Worm (Caenorhabditis elegans) whole organism, early embryonic: ENCODE measurements around the gene acs-11.

Experiments
- B0310.2 ChIP-seq: sonication (generic microtip); optimal IDR thresholded peaks from 2 replicates; lab custom pipeline; 2016; ENCODE audit warnings: mild to moderate bottlenecking, missing genetic modification characterization, missing compliant biosample characterization
- F13C5.2 ChIP-seq: sonication (generic microtip); optimal IDR thresholded peaks from 2 replicates; lab custom pipeline; 2017; ENCODE audit warnings: mild to moderate bottlenecking, missing genetic modification characterization, inconsistent platforms, missing compliant biosample characterization
- aly-1 ChIP-seq: sonication (generic microtip); optimal IDR thresholded peaks from 2 replicates; lab custom pipeline; 2016; ENCODE audit warnings: missing genetic modification characterization, missing compliant biosample characterization
- ama-1 ChIP-seq: fragments of 150-350 bp; optimal IDR thresholded peaks from 2 replicates; lab custom pipeline; 2014
- ceh-13 ChIP-seq: fragments of 200-800 bp; sonication (Bioruptor generic); optimal IDR thresholded peaks from 2 replicates; lab custom pipeline; 2018; ENCODE audit warnings: mild to moderate bottlenecking, missing genetic modification characterization, missing compliant biosample characterization
- ceh-36 ChIP-seq: sonication (generic microtip); optimal IDR thresholded peaks from 2 replicates; lab custom pipeline; 2016; ENCODE audit warnings: missing genetic modification characterization, inconsistent platforms, missing compliant biosample characterization
- ets-7 ChIP-seq: sonication (generic microtip); optimal IDR thresholded peaks from 2 replicates; lab custom pipeline; 2016; ENCODE audit warnings: missing genotype, missing genetic modification characterization, missing compliant biosample characterization
- flt-1 ChIP-seq: fragments of 200-800 bp; sonication (Bioruptor generic); IDR thresholded peaks from 2 replicates; pipeline ENCODE4 v1.3.6; 2022; ENCODE audit warnings: missing genetic modification characterization, missing compliant biosample characterization
- hmbx-1 ChIP-seq: sonication (generic microtip); optimal IDR thresholded peaks from 2 replicates; lab custom pipeline; 2016; ENCODE audit warnings: mild to moderate bottlenecking, missing genetic modification characterization, missing compliant biosample characterization
- hmg-4 ChIP-seq: fragments of 200-800 bp; sonication (Bioruptor generic); optimal IDR thresholded peaks from 2 replicates; lab custom pipeline; 2018; ENCODE audit warnings: mild to moderate bottlenecking, missing genetic modification characterization, missing compliant biosample characterization
- hnd-1 ChIP-seq: sonication (generic microtip); optimal IDR thresholded peaks from 2 replicates; lab custom pipeline; 2016; ENCODE audit warnings: missing genetic modification characterization, missing compliant biosample characterization
- pes-1 ChIP-seq: fragments of 200-800 bp; sonication (Bioruptor generic); IDR thresholded peaks from 2 replicates; pipeline ENCODE4 v1.3.6; 2022; ENCODE audit warnings: missing genetic modification reagents, missing genetic modification characterization, missing compliant biosample characterization
- scrt-1 ChIP-seq: fragments of 200-800 bp; sonication (Bioruptor generic); IDR thresholded peaks from 2 replicates; pipeline ENCODE4 v1.3.6; 2022; ENCODE audit warnings: missing genetic modification characterization, missing compliant biosample characterization
- sea-1 ChIP-seq: fragments of 200-800 bp; sonication (Bioruptor generic); conservative IDR thresholded peaks from 2 replicates; pipeline ENCODE4 v1.3.6; 2022; ENCODE audit warnings: missing genetic modification characterization, missing compliant biosample characterization
- tbx-11 ChIP-seq: fragments of 200-800 bp; sonication (Bioruptor generic); IDR thresholded peaks from 2 replicates; pipeline ENCODE4 v1.3.6; 2022; ENCODE audit warnings: missing genetic modification characterization, missing compliant biosample characterization
- tbx-37 ChIP-seq: fragments of 200-800 bp; sonication (Bioruptor generic); conservative IDR thresholded peaks from 2 replicates; pipeline ENCODE4 v1.3.6; 2022; ENCODE audit warnings: missing genetic modification reagents, missing genetic modification characterization, missing compliant biosample characterization
- tra-4 ChIP-seq: sonication (generic microtip); optimal IDR thresholded peaks from 2 replicates; lab custom pipeline; 2017; ENCODE audit warnings: missing genetic modification characterization, missing compliant biosample characterization

acs-11 gene

DNA sequence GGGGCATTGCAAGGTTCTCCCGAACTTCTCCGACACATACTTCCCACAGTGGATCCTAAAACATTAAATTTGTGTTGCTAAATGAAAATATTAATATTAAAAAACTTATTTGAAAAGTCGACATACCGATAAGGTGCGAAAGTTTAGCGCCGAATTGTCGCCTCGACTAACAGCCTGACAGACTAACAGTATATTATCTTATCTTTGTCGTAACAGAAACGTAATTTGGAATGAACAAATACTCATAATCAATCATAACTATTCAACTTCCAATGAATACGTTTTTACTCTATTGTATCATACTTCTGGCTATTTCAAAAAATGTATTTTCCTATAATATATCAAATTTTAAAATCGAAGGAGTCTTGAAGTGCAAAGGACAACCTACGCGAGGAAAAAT lies 35.0 kb downstream of the acs-11 start, which contains the start of gene F26G1.11:
F26G1.11 (plus strand) TSS at position 205 of the 400 bp plus-strand sequence.
- no peak for TF ChIP-seq tbx-37 (GFP tag; lab: Robert Waterston, UW)
- no peak for TF ChIP-seq ceh-13 (GFP tag; lab: Kevin White, UChicago)
- no peak for TF ChIP-seq aly-1 (tag; lab: Kevin White, UChicago)
- no peak for TF ChIP-seq hmbx-1
- TF ChIP-seq ama-1 (lab: Kevin White, UChicago): no peak
- no peak for TF ChIP-seq pes-1 (GFP tag; lab: Robert Waterston, UW)
- no peak for TF ChIP-seq tbx-11 (GFP tag; lab: Robert Waterston, UW)
- no peak for TF ChIP-seq sea-1 (GFP tag; lab: Robert Waterston, UW)
- TF ChIP-seq ceh-36 (tag; lab: Kevin White, UChicago): no peak
- no peak for TF ChIP-seq B0310.2 (tag; lab: Kevin White, UChicago)
- no peak for TF ChIP-seq flt-1 (GFP tag; lab: Robert Waterston, UW)
- no peak for TF ChIP-seq hmg-4

DNA sequence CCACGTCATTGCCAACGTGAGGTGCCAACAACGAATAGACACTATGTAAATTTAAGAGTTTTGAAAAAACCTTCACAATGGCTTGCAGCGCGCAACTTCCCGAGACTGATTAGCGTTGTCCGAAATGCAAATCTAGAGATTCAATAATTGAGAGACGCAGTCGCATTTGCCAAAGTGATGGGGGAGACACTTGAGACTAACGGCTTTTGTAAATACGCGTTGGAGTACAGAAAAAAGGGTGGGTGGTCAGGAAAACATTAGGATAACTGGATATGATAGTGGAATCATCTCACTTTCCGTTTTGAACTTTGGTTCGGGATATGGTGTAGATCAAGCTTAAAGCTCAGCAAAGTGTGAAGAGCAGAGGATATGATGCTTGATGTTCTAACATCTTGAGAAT lies 37.8 kb downstream of the acs-11 start:
- TF ChIP-seq tbx-11 (GFP tag; lab: Robert Waterston, UW): no peak
- TF ChIP-seq ets-7 (tag; lab: Kevin White, UChicago): no peak
- TF ChIP-seq tbx-37 (GFP tag; lab: Robert Waterston, UW): no peak
- TF ChIP-seq scrt-1 (GFP tag; lab: Robert Waterston, UW): no peak
- no peak for TF ChIP-seq flt-1 (GFP tag; lab: Robert Waterston, UW)
- TF ChIP-seq B0310.2 (tag; lab: Kevin White, UChicago): no peak
- TF ChIP-seq sea-1 (GFP tag; lab: Robert Waterston, UW): no peak
- TF ChIP-seq tra-4: no peak
- TF ChIP-seq aly-1 (tag; lab: Kevin White, UChicago): no peak
- no peak for TF ChIP-seq ama-1 (lab: Kevin White, UChicago)
- TF ChIP-seq hnd-1: no peak
- no peak for TF ChIP-seq pes-1 (GFP tag; lab: Robert Waterston, UW)
- TF ChIP-seq hmbx-1: no peak
- no peak for TF ChIP-seq hmg-4
- TF ChIP-seq F13C5.2: no peak
- TF ChIP-seq ceh-36 (tag; lab: Kevin White, UChicago): no peak
- no peak for TF ChIP-seq ceh-13 (GFP tag; lab: Kevin White, UChicago)

DNA sequence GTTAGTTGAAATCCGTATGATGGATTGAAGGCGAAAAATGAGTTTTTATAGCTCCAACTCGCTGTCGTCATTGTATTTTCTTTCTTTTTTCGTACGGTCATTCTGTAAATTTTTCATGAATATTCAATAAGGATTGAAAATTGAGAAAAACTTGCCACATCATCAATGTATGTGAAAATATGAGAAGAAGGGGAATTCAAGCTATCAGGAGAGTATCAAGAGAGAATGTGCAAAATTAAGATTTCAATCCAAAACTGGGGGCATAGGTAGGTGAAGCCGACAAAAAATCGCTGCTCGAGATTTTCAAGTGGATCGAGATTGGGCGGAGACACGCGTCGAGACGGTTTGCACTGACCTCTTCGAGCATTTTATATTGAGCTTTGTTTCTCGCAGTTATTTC lies 42.5 kb downstream of the acs-11 start, which contains the start of gene nep-12:
nep-12 (minus strand) TSS at position 101 of the 400 bp plus-strand sequence.
- TF ChIP-seq hmbx-1 (no peak), tbx-11 (GFP tag; lab: Robert Waterston, UW) (no peak), scrt-1 (GFP tag; lab: Robert Waterston, UW) (no peak), ceh-36 (tag; lab: Kevin White, UChicago) (no peak), ets-7 (tag; lab: Kevin White, UChicago) (no peak), pes-1 (GFP tag; lab: Robert Waterston, UW) (no peak), hnd-1 (no peak), aly-1 (tag; lab: Kevin White, UChicago) (no peak), tra-4 (no peak), sea-1 (GFP tag; lab: Robert Waterston, UW) (no peak)

DNA sequence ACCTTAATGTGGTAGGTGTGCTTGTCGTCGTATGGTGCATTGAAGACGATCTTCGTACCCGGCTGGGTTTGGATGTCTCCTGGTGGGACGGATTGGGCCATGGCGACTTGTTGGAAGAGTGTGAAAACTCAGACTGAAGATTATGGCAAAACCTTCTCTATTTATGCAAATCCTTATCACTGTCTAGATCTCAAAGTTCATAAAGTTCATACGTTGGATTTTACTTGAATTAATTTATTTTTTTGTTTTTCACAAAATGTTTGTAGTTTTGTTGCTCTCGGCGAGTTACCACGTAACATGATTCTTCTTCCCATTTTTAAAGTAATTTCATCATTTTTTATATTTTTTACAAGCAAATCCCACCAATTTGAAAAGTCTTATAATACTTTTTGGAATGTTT lies 44.2 kb downstream of the acs-11 start, which contains the start of gene msp-3:
msp-3 (minus strand) TSS at position 101 of the 400 bp plus-strand sequence.
- no peak for TF ChIP-seq ceh-36 (tag; lab: Kevin White, UChicago)
- TF ChIP-seq ceh-13 (GFP tag; lab: Kevin White, UChicago): no peak

DNA sequence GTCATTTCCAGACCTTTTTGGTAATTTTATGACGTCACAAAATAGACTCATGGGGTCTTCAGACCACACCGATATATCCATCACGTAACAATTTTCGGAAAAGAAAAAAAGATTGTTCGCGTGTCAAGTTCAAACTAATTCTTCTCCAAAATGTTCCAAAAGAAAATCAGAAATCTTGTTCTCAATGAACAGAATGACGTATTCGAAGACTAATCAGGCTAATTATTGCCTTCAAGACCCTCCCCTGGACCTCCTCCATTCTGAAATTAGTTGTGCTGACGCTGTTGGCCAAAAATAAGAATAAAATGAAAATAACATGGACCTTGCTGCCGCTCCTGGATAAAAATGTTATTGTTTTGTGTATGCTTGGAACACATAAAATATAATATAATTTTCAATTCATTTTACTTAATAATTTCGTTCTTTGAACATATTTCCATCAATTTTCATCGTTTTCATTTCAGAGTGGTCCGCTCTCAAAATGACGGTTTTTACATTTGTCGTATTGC lies 48.0 kb downstream of the acs-11 start, which contains the start of gene F26G1.15:
F26G1.15 (plus strand) TSS at position 459 of the 509 bp plus-strand sequence.
- TF ChIP-seq aly-1 (tag; lab: Kevin White, UChicago) (no peak), ceh-36 (tag; lab: Kevin White, UChicago) (no peak), hmbx-1 (no peak), ceh-13 (GFP tag; lab: Kevin White, UChicago) (no peak), tra-4 (no peak), ets-7 (tag; lab: Kevin White, UChicago) (no peak), flt-1 (GFP tag; lab: Robert Waterston, UW) (no peak), scrt-1 (GFP tag; lab: Robert Waterston, UW) (no peak), ama-1 (lab: Kevin White, UChicago) (no peak), hnd-1 (no peak), tbx-11 (GFP tag; lab: Robert Waterston, UW) (no peak), tbx-37 (GFP tag; lab: Robert Waterston, UW) (no peak), hmg-4 (no peak), B0310.2 (tag; lab: Kevin White, UChicago) (no peak), sea-1 (GFP tag; lab: Robert Waterston, UW) (no peak)

DNA sequence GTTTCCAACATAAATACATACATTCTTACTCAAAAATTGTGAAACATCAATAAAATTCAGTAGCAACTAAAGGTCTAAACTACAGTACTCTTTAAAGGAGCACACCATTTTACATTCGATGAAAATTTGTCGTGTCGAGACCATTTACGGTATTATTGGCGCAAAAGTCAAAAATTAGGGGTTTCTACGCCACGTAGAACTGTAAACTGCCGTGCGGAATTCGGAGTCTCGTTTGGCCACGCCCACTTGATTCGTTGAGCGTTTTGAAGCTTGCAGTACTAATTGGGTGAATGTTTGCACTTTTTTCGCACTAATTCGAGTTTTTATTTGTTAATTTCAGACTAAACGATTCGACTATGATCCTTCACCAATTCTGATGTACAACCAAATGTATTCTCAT lies 48.8 kb downstream of the acs-11 start:
- TF ChIP-seq tra-4 (no peak), tbx-37 (GFP tag; lab: Robert Waterston, UW) (no peak), ceh-13 (GFP tag; lab: Kevin White, UChicago) (no peak), ama-1 (lab: Kevin White, UChicago) (no peak), hmg-4 (no peak), sea-1 (GFP tag; lab: Robert Waterston, UW) (no peak), hnd-1 (no peak), ceh-36 (tag; lab: Kevin White, UChicago) (no peak), B0310.2 (tag; lab: Kevin White, UChicago) (no peak), F13C5.2 (no peak), tbx-11 (GFP tag; lab: Robert Waterston, UW) (no peak), hmbx-1 (no peak), flt-1 (GFP tag; lab: Robert Waterston, UW) (no peak), ets-7 (tag; lab: Kevin White, UChicago) (no peak), pes-1 (GFP tag; lab: Robert Waterston, UW) (no peak), scrt-1 (GFP tag; lab: Robert Waterston, UW) (no peak), aly-1 (tag; lab: Kevin White, UChicago) (no peak)

DNA sequence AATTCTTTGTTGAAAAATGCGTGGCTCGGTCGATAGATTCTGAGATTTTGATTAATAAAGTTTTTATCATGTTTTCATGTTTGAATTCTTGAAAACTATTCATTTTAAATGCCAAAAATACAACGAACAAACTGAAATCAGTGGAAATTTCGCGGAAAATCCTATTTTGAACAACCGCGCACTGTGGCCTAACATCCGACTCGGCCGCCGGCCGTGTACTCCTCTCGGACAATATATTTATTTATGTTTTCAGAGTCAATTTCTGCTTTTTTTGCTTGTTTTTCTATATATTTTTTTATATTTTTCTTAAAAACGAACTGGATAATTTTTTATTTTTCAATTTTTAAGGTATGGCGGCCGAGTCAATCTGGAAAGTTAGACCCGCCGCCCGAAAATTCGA lies 49.3 kb downstream of the acs-11 start, which contains the start of gene F26G1.1:
F26G1.1 (plus strand) TSS at position 347 of the 400 bp plus-strand sequence.
- TF ChIP-seq ceh-13 (GFP tag; lab: Kevin White, UChicago) (no peak), hmg-4 (peak; percentile 59), hnd-1 (no peak), tra-4 (no peak), aly-1 (tag; lab: Kevin White, UChicago) (no peak), hmbx-1 (no peak), flt-1 (GFP tag; lab: Robert Waterston, UW) (no peak), sea-1 (GFP tag; lab: Robert Waterston, UW) (no peak), tbx-37 (GFP tag; lab: Robert Waterston, UW) (peak; percentile 78), B0310.2 (tag; lab: Kevin White, UChicago) (no peak), ets-7 (tag; lab: Kevin White, UChicago) (no peak), ceh-36 (tag; lab: Kevin White, UChicago) (no peak), tbx-11 (GFP tag; lab: Robert Waterston, UW) (no peak), ama-1 (lab: Kevin White, UChicago) (no peak), pes-1 (GFP tag; lab: Robert Waterston, UW) (no peak; the same call in 1 of the 2 replicates), F13C5.2 (peak; percentile 24), scrt-1 (GFP tag; lab: Robert Waterston, UW) (no peak)
